Worm (Caenorhabditis elegans) whole organism, late embryonic: ENCODE measurements around the gene D2063.1.

Experiments
- C08G9.2 ChIP-seq: sonication (generic microtip); optimal IDR thresholded peaks from 2 replicates; lab custom pipeline; 2016; ENCODE audit warnings: mild to moderate bottlenecking, missing genetic modification characterization, moderate library complexity, missing compliant biosample characterization
- C38D4.7 ChIP-seq: fragments of 200-800 bp; sonication (Bioruptor generic); optimal IDR thresholded peaks from 2 replicates; lab custom pipeline; 2018; ENCODE audit warnings: mild to moderate bottlenecking, missing genetic modification characterization, moderate library complexity, missing compliant biosample characterization
- K09A11.1 ChIP-seq: sonication (generic microtip); optimal IDR thresholded peaks from 2 replicates; lab custom pipeline; 2017; ENCODE audit warnings: antibody characterized with exemption, mild to moderate bottlenecking, missing genetic modification characterization, missing compliant biosample characterization; ENCODE audit not compliant: insufficient read depth
- T23F11.4 ChIP-seq: fragments of 200-800 bp; sonication (Bioruptor generic); optimal IDR thresholded peaks from 2 replicates; lab custom pipeline; 2018; ENCODE audit warnings: mild to moderate bottlenecking, missing genetic modification characterization, missing compliant biosample characterization
- ceh-14 ChIP-seq: sonication (generic microtip); optimal IDR thresholded peaks from 2 replicates; lab custom pipeline; 2016; ENCODE audit warnings: missing genotype, missing genetic modification characterization, missing compliant biosample characterization
- ceh-2 ChIP-seq: sonication (generic microtip); optimal IDR thresholded peaks from 2 replicates; lab custom pipeline; 2016; ENCODE audit warnings: missing genotype, missing genetic modification characterization, missing compliant biosample characterization
- ceh-22 ChIP-seq: sonication (generic microtip); optimal IDR thresholded peaks from 2 replicates; lab custom pipeline; 2017; ENCODE audit warnings: missing biosample characterization, missing genetic modification characterization
- ceh-24 ChIP-seq: sonication (generic microtip); optimal IDR thresholded peaks from 2 replicates; lab custom pipeline; 2016; ENCODE audit warnings: mild to moderate bottlenecking, missing genetic modification characterization, missing compliant biosample characterization
- ceh-30 ChIP-seq: fragments of 150-350 bp; optimal IDR thresholded peaks from 2 replicates; lab custom pipeline; 2014; ENCODE audit warnings: missing biosample characterization, missing genetic modification characterization
- ceh-31 ChIP-seq: sonication (generic microtip); optimal IDR thresholded peaks from 2 replicates; lab custom pipeline; 2016; ENCODE audit warnings: missing genetic modification characterization, missing compliant biosample characterization
- ceh-34 ChIP-seq: sonication (generic microtip); optimal IDR thresholded peaks from 2 replicates; lab custom pipeline; 2016; ENCODE audit warnings: mild to moderate bottlenecking, missing genetic modification characterization, missing compliant biosample characterization
- ceh-45 ChIP-seq: fragments of 200-800 bp; sonication (Bioruptor generic); IDR thresholded peaks from 2 replicates; pipeline ENCODE4 v1.3.6; 2022; ENCODE audit warnings: missing genetic modification reagents, missing genetic modification characterization, missing compliant biosample characterization
- ceh-48 ChIP-seq: sonication (generic microtip); optimal IDR thresholded peaks from 2 replicates; lab custom pipeline; 2016; ENCODE audit warnings: missing genetic modification characterization, inconsistent platforms, missing compliant biosample characterization
- ceh-6 ChIP-seq: fragments of 200-800 bp; sonication (Bioruptor generic); optimal IDR thresholded peaks from 2 replicates; lab custom pipeline; 2018; ENCODE audit warnings: mild to moderate bottlenecking, missing genetic modification characterization, missing compliant biosample characterization
- ceh-9 ChIP-seq: sonication (generic microtip); optimal IDR thresholded peaks from 2 replicates; lab custom pipeline; 2016; ENCODE audit warnings: mild to moderate bottlenecking, missing genetic modification characterization, inconsistent platforms, missing compliant biosample characterization
- dve-1 ChIP-seq: sonication (generic microtip); optimal IDR thresholded peaks from 2 replicates; lab custom pipeline; 2017; ENCODE audit warnings: antibody characterized with exemption, mild to moderate bottlenecking, missing genetic modification characterization, missing compliant biosample characterization
- elt-4 ChIP-seq: sonication (generic microtip); optimal IDR thresholded peaks from 2 replicates; lab custom pipeline; 2016; ENCODE audit warnings: missing genetic modification characterization, missing compliant biosample characterization
- fax-1 ChIP-seq: sonication (generic microtip); optimal IDR thresholded peaks from 2 replicates; lab custom pipeline; 2016; ENCODE audit warnings: missing genotype, missing genetic modification characterization, missing compliant biosample characterization
- fkh-10 ChIP-seq: fragments of 150-350 bp; optimal IDR thresholded peaks from 2 replicates; lab custom pipeline; 2014; ENCODE audit warnings: missing biosample characterization, missing genetic modification reagents, missing genetic modification characterization
- fkh-6 ChIP-seq: sonication (generic microtip); optimal IDR thresholded peaks from 2 replicates; lab custom pipeline; 2016; ENCODE audit warnings: missing genetic modification characterization, missing compliant biosample characterization
- hlh-15 ChIP-seq: sonication (generic microtip); optimal IDR thresholded peaks from 2 replicates; lab custom pipeline; 2016; ENCODE audit warnings: missing genetic modification characterization, missing compliant biosample characterization
- lim-6 ChIP-seq: sonication (generic microtip); optimal IDR thresholded peaks from 2 replicates; lab custom pipeline; 2016; ENCODE audit warnings: missing genetic modification characterization, missing compliant biosample characterization
- mec-3 ChIP-seq: sonication (generic microtip); optimal IDR thresholded peaks from 2 replicates; lab custom pipeline; 2016; ENCODE audit warnings: borderline replicate concordance, missing genetic modification characterization, missing compliant biosample characterization
- pat-9 ChIP-seq: fragments of 200-800 bp; sonication (Bioruptor generic); optimal IDR thresholded peaks from 2 replicates; lab custom pipeline; 2018; ENCODE audit warnings: mild to moderate bottlenecking, missing genetic modification characterization, moderate library complexity, missing compliant biosample characterization
- pha-4 ChIP-seq: fragments of 150-350 bp; optimal IDR thresholded peaks from 2 replicates; lab custom pipeline; 2018; ENCODE audit warnings: missing biosample characterization, missing genetic modification reagents, missing genetic modification characterization
- pros-1 ChIP-seq: fragments of 150-350 bp; optimal IDR thresholded peaks from 2 replicates; lab custom pipeline; 2014; ENCODE audit warnings: missing biosample characterization, missing genetic modification reagents, missing genetic modification characterization
- rnt-1 ChIP-seq: sonication (generic microtip); optimal IDR thresholded peaks from 2 replicates; lab custom pipeline; 2016; ENCODE audit warnings: missing genetic modification characterization, missing compliant biosample characterization
- tbx-7 ChIP-seq: sonication (generic microtip); optimal IDR thresholded peaks from 2 replicates; lab custom pipeline; 2016; ENCODE audit warnings: missing genotype, missing genetic modification characterization, missing compliant biosample characterization
- unc-3 ChIP-seq, 2 experiments: fragments of 200-800 bp in 1 of 2; sonication (Bioruptor generic) in 1 of 2; sonication (generic microtip) in 1 of 2; conservative IDR thresholded peaks in 1 of 2; optimal IDR thresholded peaks in 1 of 2; 2 replicates each; pipeline versions ENCODE4 v1.3.6 to Lab custom; 2016 to 2022; ENCODE audit warnings: missing compliant biosample characterization in 2 of 2, missing genetic modification characterization in 2 of 2, missing genetic modification reagents in 1 of 2
- unc-42 ChIP-seq: sonication (generic microtip); optimal IDR thresholded peaks from 2 replicates; lab custom pipeline; 2016; ENCODE audit warnings: missing genotype, missing genetic modification characterization, missing compliant biosample characterization
- unc-55 ChIP-seq: sonication (generic microtip); optimal IDR thresholded peaks from 2 replicates; lab custom pipeline; 2017; ENCODE audit warnings: missing biosample characterization, missing genetic modification reagents, missing genetic modification characterization
- zip-5 ChIP-seq: sonication (generic microtip); optimal IDR thresholded peaks from 2 replicates; lab custom pipeline; 2016; ENCODE audit warnings: missing genetic modification characterization, missing compliant biosample characterization
- ztf-16 ChIP-seq: sonication (generic microtip); optimal IDR thresholded peaks from 2 replicates; lab custom pipeline; 2017; ENCODE audit warnings: missing genetic modification characterization, missing compliant biosample characterization

The D2063.1 gene

ce11 chrV:4346799-4347198 is 19.9 kb downstream of the D2063.1 start, which contains the start of gene mcm-7 (continued):
- TF ChIP-seq T23F11.4 (GFP tag; lab: Kevin White, UChicago): no peak
- no peak for TF ChIP-seq unc-3 (GFP tag; conservative IDR thresholded peaks at IDR 0.05; lab: Robert Waterston, UW)
- no peak for TF ChIP-seq unc-3 (tag; optimal IDR thresholded peaks at IDR 0.05; lab: Kevin White, UChicago)
- no peak for TF ChIP-seq elt-4 (tag; lab: Kevin White, UChicago)
- no peak for TF ChIP-seq C38D4.7 (GFP tag; lab: Kevin White, UChicago)
- TF ChIP-seq ceh-45 (GFP tag; lab: Robert Waterston, UW): no peak
- no peak for TF ChIP-seq ceh-48 (tag; lab: Kevin White, UChicago)
- TF ChIP-seq ceh-30 (tag; lab: Kevin White, UChicago): no peak
- no peak for TF ChIP-seq lim-6
- no peak for TF ChIP-seq dve-1
- no peak for TF ChIP-seq ceh-14 (tag; lab: Kevin White, UChicago)
- TF ChIP-seq ztf-16: no peak
- no peak for TF ChIP-seq ceh-22
- TF ChIP-seq hlh-15 (tag; lab: Kevin White, UChicago): no peak
- no peak for TF ChIP-seq zip-5 (tag; lab: Kevin White, UChicago)
- TF ChIP-seq pha-4 (tag; lab: Kevin White, UChicago): no peak

ce11 chrV:4356047-4356612 is 29.2 kb downstream of the D2063.1 start:
- peak; percentile 85 for TF ChIP-seq unc-42
- peak; percentile 59 for TF ChIP-seq ceh-34
- no peak for TF ChIP-seq ceh-9
- TF ChIP-seq ceh-24 (tag; lab: Kevin White, UChicago): no peak

ce11 chrV:4357369-4357768 is 30.4 kb downstream of the D2063.1 start:
- TF ChIP-seq pha-4 (tag; lab: Kevin White, UChicago) (no peak), unc-42 (peak; percentile 99), ceh-14 (tag; lab: Kevin White, UChicago) (peak; percentile 75), fkh-6 (tag; lab: Kevin White, UChicago) (no peak), ceh-31 (peak; percentile 61), mec-3 (tag; lab: Kevin White, UChicago) (no peak)

ce11 chrV:4359127-4359526 is 32.2 kb downstream of the D2063.1 start:
- TF ChIP-seq unc-42 (peak; percentile 46), T23F11.4 (GFP tag; lab: Kevin White, UChicago) (no peak), ceh-31 (peak; percentile 55)

ce11 chrV:4360018-4360417 is 33.1 kb downstream of the D2063.1 start:
- TF ChIP-seq ceh-45 (GFP tag; lab: Robert Waterston, UW) (no peak), unc-55 (GFP tag; lab: Kevin White, UChicago) (peak; percentile 71), unc-42 (peak; percentile 48)

ce11 chrV:4361505-4361904 is 34.6 kb downstream of the D2063.1 start, which contains the start of gene F32D1.3:
Gene F32D1.3 (minus strand): TSS chrV:4361569.
- TF ChIP-seq ceh-24 (tag; lab: Kevin White, UChicago) (no peak), unc-55 (GFP tag; lab: Kevin White, UChicago) (peak; percentile 4)

ce11 chrV:4364517-4364916 is 37.6 kb downstream of the D2063.1 start, which contains the start of gene grl-13:
Gene grl-13 (minus strand): TSS chrV:4364617.
- TF ChIP-seq ceh-14 (tag; lab: Kevin White, UChicago) (no peak), ceh-2 (tag; lab: Kevin White, UChicago) (no peak), pat-9 (tag; lab: Kevin White, UChicago) (no peak), tbx-7 (tag; lab: Kevin White, UChicago) (no peak), C08G9.2 (tag; lab: Kevin White, UChicago) (no peak), ztf-16 (no peak), rnt-1 (tag; lab: Kevin White, UChicago) (no peak), K09A11.1 (no peak), fax-1 (tag; lab: Kevin White, UChicago) (no peak), T23F11.4 (GFP tag; lab: Kevin White, UChicago) (no peak), elt-4 (tag; lab: Kevin White, UChicago) (no peak), pros-1 (tag; lab: Kevin White, UChicago) (no peak), ceh-6 (GFP tag; lab: Kevin White, UChicago) (no peak), fkh-10 (GFP tag; lab: Kevin White, UChicago) (no peak)
